Fruit fly (Drosophila melanogaster): ENCODE measurements around the gene Tom40.
A peak's percentile ranks its signal among the peaks of the same experiment; 100 is the strongest.

Gene Tom40

DNA sequence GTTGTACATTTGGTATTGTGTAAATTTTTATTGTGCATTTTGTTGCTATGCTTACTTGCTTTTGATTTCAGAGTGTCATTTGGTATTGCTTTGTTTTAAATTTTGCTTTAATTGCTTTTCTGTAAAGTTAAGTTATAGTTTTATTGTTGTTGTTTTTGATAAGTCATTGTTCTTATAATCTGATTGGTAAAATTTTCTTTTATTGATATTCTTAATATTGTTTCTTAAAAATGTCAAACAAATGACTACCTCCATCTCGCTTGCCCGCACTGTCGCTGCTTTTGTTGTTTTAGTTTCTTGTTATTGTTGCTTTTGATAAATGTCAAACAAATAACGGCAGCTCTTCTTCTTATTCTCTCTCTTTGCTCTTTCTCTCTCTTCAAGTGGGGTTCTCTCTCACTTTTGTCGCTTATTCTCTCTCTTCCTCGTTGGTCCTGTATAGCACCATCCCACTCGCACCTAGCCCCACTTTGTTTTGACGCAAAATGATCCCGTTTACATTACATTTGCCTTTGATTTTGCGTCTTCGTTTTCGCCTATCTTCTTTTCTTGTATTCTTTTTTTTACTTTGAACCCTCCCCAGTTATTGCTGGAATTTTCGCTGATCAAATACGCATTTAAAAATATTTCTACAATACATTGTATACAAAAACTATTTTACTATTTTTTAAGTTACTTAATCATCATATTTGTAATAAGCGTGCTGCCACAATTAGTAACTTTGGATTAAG, 26.8 kb upstream of the Tom40 start:
- TF ChIP-seq noc (tag; optimal IDR thresholded peaks at IDR 0.05), result no peak

DNA sequence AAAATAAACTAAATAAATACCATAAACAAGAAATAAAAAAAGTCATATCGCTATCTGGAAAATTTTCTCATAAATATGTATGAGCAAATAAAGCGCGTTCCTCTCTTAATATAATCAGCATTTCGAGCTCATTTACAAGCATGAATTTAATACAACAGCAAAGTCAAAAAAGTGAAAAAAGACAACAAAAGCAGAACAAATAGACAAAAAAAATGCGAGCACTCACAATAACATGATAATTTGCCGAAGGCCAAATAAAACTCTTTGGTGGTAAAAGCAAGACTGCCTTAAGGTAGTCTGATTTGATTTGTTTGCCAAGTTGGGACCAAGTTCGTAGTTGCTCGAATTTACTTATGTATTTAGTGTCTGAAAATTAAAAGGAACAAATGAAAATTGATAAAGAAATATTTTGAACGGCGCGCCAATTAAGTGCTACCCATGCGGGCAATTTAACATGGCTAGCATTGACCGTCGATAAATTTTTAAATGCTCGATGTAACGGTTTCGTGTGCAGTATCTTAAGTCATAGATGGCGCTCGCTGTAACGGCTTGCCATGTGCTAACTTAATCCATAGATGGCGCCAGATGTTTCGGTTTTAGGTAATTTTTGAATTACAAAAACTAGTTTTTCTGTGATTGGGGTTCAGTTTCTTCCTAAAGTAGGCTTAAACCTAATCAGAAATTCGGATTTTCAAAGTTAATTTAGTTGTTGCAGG, 26.1 kb upstream of the Tom40 start:
- TF ChIP-seq noc (tag; optimal IDR thresholded peaks at IDR 0.05), result no peak

DNA sequence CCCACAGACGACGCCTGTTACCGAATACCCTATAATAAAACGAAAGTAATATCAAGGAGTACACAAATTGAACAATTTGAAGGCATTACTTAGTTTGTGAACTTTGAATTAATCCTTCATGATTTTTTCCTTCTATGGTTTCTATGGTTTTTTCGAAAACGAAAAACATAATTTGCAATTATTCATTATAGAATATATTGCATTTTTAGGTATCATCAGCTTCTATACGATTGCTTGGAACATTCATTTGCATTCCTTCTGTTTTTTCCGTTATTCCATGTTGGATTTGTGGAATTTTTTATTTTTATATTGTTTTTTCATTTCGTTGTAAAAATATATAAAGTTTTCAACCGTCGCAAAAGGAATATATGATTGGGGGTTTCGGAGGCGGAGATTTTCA, 21.3 kb upstream of the Tom40 start:
- TF ChIP-seq noc (tag; optimal IDR thresholded peaks at IDR 0.05), result no peak

- no peak for TF ChIP-seq noc (tag; optimal IDR thresholded peaks at IDR 0.05)
These were observed 18.9 kb upstream of the Tom40 start, which contains the start of gene CG15478 for dm6 chrX:7717832-7718231. TSS of gene CG15478 (minus strand) at chrX:7717932.

DNA sequence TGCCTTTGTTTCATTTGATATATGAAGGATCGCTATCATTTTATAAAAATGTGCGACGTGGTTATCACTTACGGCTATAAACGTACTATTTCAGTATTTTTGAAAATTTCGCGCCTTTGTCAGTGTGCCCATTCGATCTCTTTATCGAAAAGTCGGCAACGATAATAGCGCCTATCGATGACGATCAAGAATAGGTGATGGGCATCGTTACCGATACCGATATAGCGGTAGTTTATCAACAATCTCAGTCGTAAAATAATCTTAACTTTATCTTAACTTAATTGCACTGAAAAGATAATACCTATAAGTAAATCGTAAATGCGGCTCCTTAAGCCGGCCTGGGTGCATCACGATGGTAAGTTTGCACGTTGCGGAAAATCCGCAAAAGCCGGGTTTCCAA, 14.8 kb upstream of the Tom40 start, which contains the start of gene Hira:
Gene Hira, plus strand, starts transcription at position 215 of the 400 bp plus-strand sequence.
- no peak for TF ChIP-seq noc (tag; optimal IDR thresholded peaks at IDR 0.05)

DNA sequence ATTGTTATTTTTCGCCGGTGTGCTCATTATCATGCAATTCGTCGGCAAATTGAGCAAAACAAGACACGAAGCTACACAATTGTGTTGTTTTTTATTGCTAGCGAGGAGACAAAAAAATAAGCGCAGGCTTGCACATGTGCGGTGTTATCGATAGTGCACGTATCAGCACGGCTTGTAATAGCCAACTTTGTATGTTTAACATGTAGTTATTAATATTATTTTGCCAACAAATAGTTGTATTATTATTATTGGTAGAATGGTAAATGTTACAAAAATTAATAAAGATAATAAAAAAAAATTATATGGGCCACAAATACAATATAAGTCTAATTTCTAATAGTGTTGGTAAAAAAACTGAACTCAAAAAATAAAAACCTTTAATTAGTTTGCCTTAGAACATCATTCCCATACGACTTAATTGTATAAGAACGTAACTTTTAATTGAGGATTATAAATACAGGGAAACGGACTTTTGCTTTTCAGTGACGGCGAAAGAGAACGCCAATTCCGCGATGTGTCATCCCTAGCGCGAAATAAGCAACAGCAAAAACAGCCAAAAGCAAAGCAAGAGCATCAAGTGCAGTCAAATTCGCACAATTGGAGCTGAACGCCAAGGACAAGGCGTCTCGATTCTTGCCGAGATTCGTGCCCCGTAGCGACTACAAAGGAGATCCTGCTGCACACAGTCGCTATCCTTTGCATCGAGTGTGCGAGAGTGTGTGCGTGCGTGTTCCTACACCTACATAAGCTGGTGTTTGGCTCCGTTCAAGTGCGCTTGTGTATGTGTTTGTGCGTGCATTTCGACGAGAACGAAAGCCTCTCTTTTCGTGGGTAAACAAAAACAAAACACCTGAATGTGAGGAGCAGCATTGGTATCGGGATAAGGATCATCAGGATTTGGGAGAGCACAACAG, 8.2 kb upstream of the Tom40 start, which contains the start of the genes NELF-B and CG12155:
Gene NELF-B, minus strand, starts transcription at position 111 of the 914 bp plus-strand sequence.
Gene CG12155, plus strand, starts transcription at position 505 of the 914 bp plus-strand sequence.
- no peak for TF ChIP-seq noc (tag; optimal IDR thresholded peaks at IDR 0.05)

DNA sequence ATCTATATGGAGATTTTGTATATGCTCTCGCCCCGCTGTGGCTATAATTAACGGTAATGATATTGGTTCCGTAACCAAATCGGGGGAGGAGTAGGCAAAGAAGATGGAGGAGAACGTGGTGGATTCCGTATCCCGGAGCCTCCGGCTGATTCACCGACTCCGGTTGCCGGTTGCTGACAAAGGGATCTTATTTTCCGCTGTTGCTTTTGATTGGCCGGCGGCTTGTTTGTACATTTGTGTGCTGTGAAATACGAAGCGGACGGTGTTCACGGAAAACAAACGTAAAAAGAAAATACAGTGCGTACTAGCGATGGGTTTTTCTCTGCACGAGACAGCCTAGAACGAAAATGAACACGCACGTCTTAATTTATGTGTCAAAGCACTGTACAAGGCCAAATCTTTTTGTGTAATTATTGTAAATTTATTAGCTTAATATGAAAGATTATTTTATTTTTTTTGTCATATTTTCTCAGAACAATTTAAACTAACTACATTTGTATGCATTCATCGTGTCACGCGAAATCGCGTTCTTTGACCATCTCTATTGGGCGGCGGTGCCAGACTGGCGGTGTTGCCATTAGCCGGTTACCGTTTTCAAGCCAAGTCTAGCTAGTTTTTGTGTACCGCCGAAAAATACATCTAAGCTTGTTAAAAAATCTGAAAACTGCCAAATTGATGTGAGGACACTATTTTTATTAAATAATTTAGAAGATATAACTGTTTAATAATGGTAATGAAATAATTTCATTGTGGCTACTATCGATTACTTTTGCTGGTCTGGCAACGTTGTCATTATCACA, 2.4 kb upstream of the Tom40 start, which contains the start of the genes Pdp and Rab39:
Gene Pdp, minus strand, starts transcription at position 521 of the 800 bp plus-strand sequence.
Gene Rab39, plus strand, starts transcription at position 793 of the 800 bp plus-strand sequence.
- TF ChIP-seq noc (tag; optimal IDR thresholded peaks at IDR 0.05), result peak; percentile 72

dm6 chrX:7735262-7735661, 1.4 kb upstream of the Tom40 start:
- TF ChIP-seq noc (tag; optimal IDR thresholded peaks at IDR 0.05), result no peak

dm6 chrX:7737156-7737771, 571 bp downstream of the Tom40 start:
- TF ChIP-seq noc (tag; optimal IDR thresholded peaks at IDR 0.05), result no peak

DNA sequence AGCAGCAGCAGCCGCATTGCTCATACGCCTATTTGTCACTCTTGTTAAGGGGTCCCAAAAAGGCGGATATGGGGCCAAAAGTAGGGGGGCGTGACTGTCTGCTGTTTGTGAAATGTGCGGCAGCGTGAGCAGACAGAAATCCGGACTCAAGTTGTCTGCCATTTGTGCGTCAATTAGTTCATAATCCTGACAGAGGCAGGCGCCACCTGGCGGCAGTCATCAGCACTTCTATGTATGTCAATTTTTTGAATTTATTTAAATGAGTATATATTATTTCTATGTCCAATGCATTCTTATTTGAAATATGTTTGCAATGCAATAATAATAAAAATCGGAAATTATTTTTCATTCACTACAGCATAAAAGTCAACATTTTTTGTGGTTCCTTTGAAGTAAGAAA, 7.3 kb downstream of the Tom40 start:
- no peak for TF ChIP-seq noc (tag; optimal IDR thresholded peaks at IDR 0.05)

DNA sequence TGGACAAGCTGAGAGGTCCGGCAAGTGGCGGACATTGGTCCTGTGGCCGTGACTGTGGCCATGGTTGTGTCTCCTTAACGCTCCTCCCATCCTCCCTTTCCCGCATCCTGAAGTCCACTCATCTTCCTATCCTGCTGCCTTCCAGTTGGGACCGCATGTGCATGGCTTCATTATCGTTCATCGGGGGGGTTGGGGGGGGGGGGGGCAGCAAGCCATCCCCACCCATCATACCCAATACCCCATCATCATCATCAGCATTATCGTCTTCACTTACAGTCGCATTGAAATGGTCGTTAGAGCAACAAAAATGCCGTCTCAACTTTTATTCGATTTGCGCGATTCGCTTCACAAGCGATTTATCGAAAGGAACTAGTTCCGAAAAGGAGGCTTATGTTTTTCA, 9.6 kb downstream of the Tom40 start:
- TF ChIP-seq noc (tag; optimal IDR thresholded peaks at IDR 0.05), result no peak

DNA sequence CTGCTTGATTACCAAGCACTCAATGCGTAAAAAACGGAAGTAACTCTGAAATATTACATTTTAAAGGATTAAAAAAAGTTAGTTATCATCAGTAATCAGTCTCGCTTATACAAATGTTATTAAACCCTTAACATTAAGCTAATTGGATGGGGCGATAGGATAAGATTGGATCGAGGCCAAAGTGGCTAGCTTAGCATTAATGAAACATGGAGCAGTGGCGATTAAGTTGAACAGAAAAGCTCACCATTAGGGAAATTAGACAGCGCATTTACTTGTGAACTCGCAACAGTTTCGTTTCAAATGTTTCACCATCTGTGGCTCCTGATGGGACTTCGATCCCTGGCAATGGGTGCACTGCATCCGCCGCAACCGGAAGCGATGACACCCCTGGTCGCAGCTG, 28.0 kb downstream of the Tom40 start, which contains the start of gene Ir7a:
Gene Ir7a, plus strand, starts transcription at position 301 of the 400 bp plus-strand sequence.
- no peak for TF ChIP-seq noc (tag; optimal IDR thresholded peaks at IDR 0.05)

dm6 chrX:7768147-7768787, 31.6 kb downstream of the Tom40 start, which contains the start of gene CG34338:
TSS of gene CG34338 (plus strand) at chrX:7768737.
- no peak for TF ChIP-seq noc (tag; optimal IDR thresholded peaks at IDR 0.05)

DNA sequence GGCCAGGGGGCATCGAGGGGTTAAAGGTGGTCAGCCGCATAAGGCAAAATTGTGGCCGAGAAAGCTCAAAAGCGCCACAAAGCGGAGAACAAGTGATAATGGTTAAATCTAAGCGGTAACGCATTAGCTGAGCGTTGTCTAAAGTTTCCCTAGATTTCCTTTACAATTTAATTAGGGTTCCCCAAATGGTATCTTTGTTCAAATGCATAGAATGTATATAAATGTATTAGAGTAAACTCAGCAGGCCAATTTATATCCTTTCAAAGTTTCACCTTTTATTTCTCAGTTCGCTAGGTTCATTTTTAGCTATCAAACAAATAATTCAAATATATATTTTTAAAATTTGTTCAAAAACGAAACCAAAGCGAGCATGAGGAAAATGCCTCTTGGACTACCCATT, 41.2 kb downstream of the Tom40 start, which contains the start of gene CG32718:
Gene CG32718, plus strand, starts transcription at position 301 of the 400 bp plus-strand sequence.
- TF ChIP-seq noc (tag; optimal IDR thresholded peaks at IDR 0.05), result no peak
